Fruit fly (Drosophila melanogaster) whole organism, embryonic: ENCODE results near the gene CG17145.

Experiments used
- Atf6 ChIP-seq: fragments of 200-800 bp; sonication (Bioruptor generic); IDR thresholded peaks from 2 replicates; pipeline ENCODE4 v1.3.6; 2022; ENCODE audit warnings: missing biosample characterization, missing genetic modification characterization
- CG1024 ChIP-seq: fragments of 200-800 bp; sonication (Bioruptor generic); IDR thresholded peaks from 2 replicates; pipeline ENCODE4 v1.3.6; 2022; ENCODE audit warnings: missing biosample characterization, missing genetic modification characterization
- CG10267 ChIP-seq: fragments of 200-800 bp; sonication (Bioruptor generic); optimal IDR thresholded peaks from 2 replicates; lab custom pipeline; 2018; ENCODE audit warnings: missing biosample characterization, mild to moderate bottlenecking, missing genetic modification characterization, moderate library complexity
- CG10366 ChIP-seq: fragments of 200-800 bp; sonication (Bioruptor generic); IDR thresholded peaks from 2 replicates; pipeline ENCODE4 v1.3.6; 2022; ENCODE audit warnings: missing biosample characterization, missing genetic modification characterization
- CG12071 ChIP-seq: fragments of 200-800 bp; sonication (Bioruptor generic); optimal IDR thresholded peaks from 3 replicates; lab custom pipeline; 2018; ENCODE audit warnings: missing biosample characterization, mild to moderate bottlenecking, missing genetic modification characterization
- CG15269 ChIP-seq: fragments of 200-800 bp; sonication (Bioruptor generic); optimal IDR thresholded peaks from 2 replicates; lab custom pipeline; 2018; ENCODE audit warnings: missing biosample characterization, mild to moderate bottlenecking, missing genetic modification characterization, moderate library complexity
- CG17612 ChIP-seq: fragments of 200-800 bp; sonication (Bioruptor generic); IDR thresholded peaks from 2 replicates; pipeline ENCODE4 v1.3.6; 2022; ENCODE audit warnings: missing biosample characterization, missing genetic modification characterization
- CG17802 ChIP-seq: fragments of 200-800 bp; sonication (Bioruptor generic); optimal IDR thresholded peaks from 2 replicates; lab custom pipeline; 2018; ENCODE audit warnings: missing biosample characterization, mild to moderate bottlenecking, missing genetic modification characterization, moderate library complexity
- CG2116 ChIP-seq: fragments of 200-800 bp; sonication (Bioruptor generic); optimal IDR thresholded peaks from 3 replicates; lab custom pipeline; 2018; ENCODE audit warnings: missing biosample characterization, mild to moderate bottlenecking, missing genetic modification characterization
- CG30403 ChIP-seq: fragments of 200-800 bp; sonication (Bioruptor generic); optimal IDR thresholded peaks from 3 replicates; lab custom pipeline; 2016; ENCODE audit warnings: missing biosample characterization, missing genetic modification characterization
- CG32772 ChIP-seq: fragments of 200-800 bp; sonication (Bioruptor generic); IDR thresholded peaks from 2 replicates; pipeline ENCODE4 v1.3.6; 2022; ENCODE audit warnings: missing biosample characterization, missing genetic modification characterization
- CG34224 ChIP-seq: fragments of 200-800 bp; sonication (Bioruptor generic); IDR thresholded peaks from 3 replicates; pipeline ENCODE4 v1.3.6; 2022; ENCODE audit warnings: missing biosample characterization, missing genetic modification characterization; ENCODE audit not compliant: partially characterized antibody
- CG3847 ChIP-seq: fragments of 200-800 bp; sonication (Bioruptor generic); IDR thresholded peaks from 2 replicates; pipeline ENCODE4 v1.3.6; 2022; ENCODE audit warnings: missing biosample characterization, missing genetic modification characterization
- CG4617 ChIP-seq: fragments of 200-800 bp; sonication (Bioruptor generic); optimal IDR thresholded peaks from 3 replicates; lab custom pipeline; 2016; ENCODE audit warnings: missing biosample characterization, missing genetic modification characterization, borderline replicate concordance
- CG4707 ChIP-seq: fragments of 200-800 bp; sonication (Bioruptor generic); optimal IDR thresholded peaks from 2 replicates; lab custom pipeline; 2018; ENCODE audit warnings: missing biosample characterization, mild to moderate bottlenecking, missing genetic modification characterization, moderate library complexity
- CG6272 ChIP-seq: fragments of 200-800 bp; sonication (Bioruptor generic); IDR thresholded peaks from 2 replicates; pipeline ENCODE4 v1.3.6; 2022; ENCODE audit warnings: missing biosample characterization, missing genetic modification characterization
- Camta ChIP-seq: fragments of 200-800 bp; sonication (Bioruptor generic); optimal IDR thresholded peaks from 2 replicates; lab custom pipeline; 2016; ENCODE audit warnings: missing biosample characterization, missing genetic modification characterization
- Dad ChIP-seq: fragments of 200-800 bp; sonication (Bioruptor generic); optimal IDR thresholded peaks from 3 replicates; lab custom pipeline; 2016; ENCODE audit warnings: missing biosample characterization, missing genetic modification characterization
- Dp ChIP-seq: fragments of 200-800 bp; sonication (Bioruptor generic); optimal IDR thresholded peaks from 2 replicates; lab custom pipeline; 2018; ENCODE audit warnings: missing biosample characterization, mild to moderate bottlenecking, missing genetic modification characterization, moderate library complexity
- Dref ChIP-seq: fragments of 200-800 bp; sonication (Bioruptor generic); IDR thresholded peaks from 2 replicates; pipeline ENCODE4 v1.3.6; 2022; ENCODE audit warnings: missing biosample characterization, missing genetic modification characterization
- H2.0 ChIP-seq: fragments of 200-800 bp; sonication (Bioruptor generic); IDR thresholded peaks from 2 replicates; pipeline ENCODE4 v1.3.6; 2022; ENCODE audit warnings: missing biosample characterization, missing genetic modification characterization
- HmgZ ChIP-seq: fragments of 200-800 bp; sonication (Bioruptor generic); optimal IDR thresholded peaks from 2 replicates; lab custom pipeline; 2018; ENCODE audit warnings: missing biosample characterization, mild to moderate bottlenecking, missing genetic modification characterization
- Hr51 ChIP-seq, 2 experiments: fragments of 200-800 bp; sonication (Bioruptor generic); optimal IDR thresholded peaks; 2 replicates in 1 of 2; 3 replicates in 1 of 2; lab custom pipeline; 2016 to 2018; ENCODE audit warnings: missing biosample characterization in 2 of 2, missing genetic modification characterization in 2 of 2, mild to moderate bottlenecking in 1 of 2, moderate library complexity in 1 of 2
- Lpt ChIP-seq: fragments of >200 bp; optimal IDR thresholded peaks from 2 replicates; lab custom pipeline; 2018; ENCODE audit warnings: missing biosample characterization, missing genetic modification characterization
- NK7.1 ChIP-seq: fragments of 200-800 bp; sonication (Bioruptor generic); optimal IDR thresholded peaks from 3 replicates; lab custom pipeline; 2016; ENCODE audit warnings: missing biosample characterization, missing genetic modification characterization
- Nf-YA ChIP-seq: fragments of 200-800 bp; sonication (Bioruptor generic); IDR thresholded peaks from 2 replicates; pipeline ENCODE4 v1.3.6; 2022; ENCODE audit warnings: missing biosample characterization, missing genetic modification characterization
- Oli ChIP-seq: fragments of 200-800 bp; sonication (Bioruptor generic); optimal IDR thresholded peaks from 2 replicates; lab custom pipeline; 2018; ENCODE audit warnings: missing biosample characterization, mild to moderate bottlenecking, missing genetic modification characterization, moderate library complexity
- PHDP ChIP-seq: fragments of 200-800 bp; sonication (Bioruptor generic); optimal IDR thresholded peaks from 3 replicates; lab custom pipeline; 2018; ENCODE audit warnings: missing biosample characterization, mild to moderate bottlenecking, missing genetic modification characterization, moderate library complexity
- Rfx ChIP-seq: fragments of 200-800 bp; sonication (Bioruptor generic); IDR thresholded peaks from 2 replicates; pipeline ENCODE4 v1.3.6; 2022; ENCODE audit warnings: missing biosample characterization, missing genetic modification characterization
- Scr ChIP-seq: fragments of 200-800 bp; sonication (Bioruptor generic); IDR thresholded peaks from 2 replicates; pipeline ENCODE4 v1.3.6; 2022; ENCODE audit warnings: missing biosample characterization, missing genetic modification characterization; ENCODE audit not compliant: partially characterized antibody
- Side ChIP-seq: fragments of 200-800 bp; sonication (Bioruptor generic); optimal IDR thresholded peaks from 2 replicates; lab custom pipeline; 2016; ENCODE audit warnings: missing biosample characterization, missing genetic modification characterization
- Sox102F ChIP-seq: fragments of 200-800 bp; sonication (Bioruptor generic); optimal IDR thresholded peaks from 2 replicates; lab custom pipeline; 2018; ENCODE audit warnings: missing biosample characterization, mild to moderate bottlenecking, missing genetic modification characterization, moderate library complexity
- Xbp1 ChIP-seq: fragments of 200-800 bp; sonication (Bioruptor generic); optimal IDR thresholded peaks from 3 replicates; lab custom pipeline; 2016; ENCODE audit warnings: missing biosample characterization, mild to moderate bottlenecking, missing genetic modification characterization
- ap ChIP-seq: fragments of 200-800 bp; sonication (Bioruptor generic); IDR thresholded peaks from 2 replicates; pipeline ENCODE4 v1.3.6; 2022; ENCODE audit warnings: missing biosample characterization, missing genetic modification characterization
- bbx ChIP-seq: fragments of 200-800 bp; sonication (Bioruptor generic); IDR thresholded peaks from 2 replicates; pipeline ENCODE4 v1.3.6; 2022; ENCODE audit warnings: missing biosample characterization, missing genetic modification characterization; ENCODE audit not compliant: partially characterized antibody
- bsh ChIP-seq, 2 experiments: fragments of 200-800 bp; sonication (Bioruptor generic); optimal IDR thresholded peaks; 2 replicates each; lab custom pipeline; 2017 to 2018; ENCODE audit warnings: mild to moderate bottlenecking in 2 of 2, missing biosample characterization in 2 of 2, missing genetic modification characterization in 2 of 2, moderate library complexity in 1 of 2
- esg ChIP-seq: fragments of 200-800 bp; sonication (Bioruptor generic); conservative IDR thresholded peaks from 2 replicates; pipeline ENCODE4 v1.3.6; 2022; ENCODE audit warnings: missing biosample characterization, missing genetic modification characterization
- ewg ChIP-seq: fragments of 200-800 bp; sonication (Bioruptor generic); optimal IDR thresholded peaks from 3 replicates; lab custom pipeline; 2017; ENCODE audit warnings: mild to moderate bottlenecking, missing biosample characterization, missing genetic modification reagents, missing genetic modification characterization
- fd3F ChIP-seq: fragments of 200-800 bp; sonication (Bioruptor generic); optimal IDR thresholded peaks from 2 replicates; lab custom pipeline; 2018; ENCODE audit warnings: missing biosample characterization, mild to moderate bottlenecking, missing genetic modification characterization, moderate library complexity
- kni ChIP-seq: fragments of 200-800 bp; sonication (Bioruptor generic); optimal IDR thresholded peaks from 3 replicates; lab custom pipeline; 2017; ENCODE audit warnings: mild to moderate bottlenecking, missing biosample characterization, missing genetic modification reagents, missing genetic modification characterization
- org-1 ChIP-seq: fragments of 200-800 bp; sonication (Bioruptor generic); optimal IDR thresholded peaks from 2 replicates; lab custom pipeline; 2017; ENCODE audit warnings: missing biosample characterization, missing genetic modification characterization
- run ChIP-seq: fragments of 200-800 bp; sonication (Bioruptor generic); optimal IDR thresholded peaks from 3 replicates; lab custom pipeline; 2018; ENCODE audit warnings: missing biosample characterization, mild to moderate bottlenecking, missing genetic modification characterization
- scrt ChIP-seq: fragments of 200-800 bp; sonication (Bioruptor generic); optimal IDR thresholded peaks from 2 replicates; lab custom pipeline; 2018; ENCODE audit warnings: missing biosample characterization, mild to moderate bottlenecking, missing genetic modification characterization, moderate library complexity
- sna ChIP-seq: fragments of 200-800 bp; sonication (Bioruptor generic); IDR thresholded peaks from 2 replicates; pipeline ENCODE4 v1.3.6; 2022; ENCODE audit warnings: missing biosample characterization, missing genetic modification characterization; ENCODE audit not compliant: partially characterized antibody
- so ChIP-seq: fragments of 200-800 bp; sonication (Bioruptor generic); IDR thresholded peaks from 3 replicates; pipeline ENCODE4 v1.3.6; 2022; ENCODE audit warnings: missing biosample characterization, missing genetic modification characterization
- tgo ChIP-seq: fragments of 200-800 bp; sonication (Bioruptor generic); IDR thresholded peaks from 3 replicates; pipeline ENCODE4 v1.3.6; 2022; ENCODE audit warnings: missing biosample characterization, missing genetic modification characterization
- tin ChIP-seq: fragments of 200-800 bp; sonication (Bioruptor generic); optimal IDR thresholded peaks from 3 replicates; lab custom pipeline; 2016; ENCODE audit warnings: missing biosample characterization, missing genetic modification characterization
- ttk ChIP-seq: fragments of 200-800 bp; sonication (Bioruptor generic); IDR thresholded peaks from 2 replicates; pipeline ENCODE4 v2.1.2; 2022; ENCODE audit warnings: missing biosample characterization, missing genetic modification characterization
- tup ChIP-seq: fragments of 200-800 bp; sonication (Bioruptor generic); optimal IDR thresholded peaks from 2 replicates; lab custom pipeline; 2016; ENCODE audit warnings: missing biosample characterization, mild to moderate bottlenecking, missing genetic modification characterization, moderate library complexity
- wor ChIP-seq: fragments of 200-800 bp; sonication (Bioruptor generic); IDR thresholded peaks from 2 replicates; pipeline ENCODE4 v1.3.6; 2022; ENCODE audit warnings: missing biosample characterization, missing genetic modification characterization

Gene CG17145

DNA sequence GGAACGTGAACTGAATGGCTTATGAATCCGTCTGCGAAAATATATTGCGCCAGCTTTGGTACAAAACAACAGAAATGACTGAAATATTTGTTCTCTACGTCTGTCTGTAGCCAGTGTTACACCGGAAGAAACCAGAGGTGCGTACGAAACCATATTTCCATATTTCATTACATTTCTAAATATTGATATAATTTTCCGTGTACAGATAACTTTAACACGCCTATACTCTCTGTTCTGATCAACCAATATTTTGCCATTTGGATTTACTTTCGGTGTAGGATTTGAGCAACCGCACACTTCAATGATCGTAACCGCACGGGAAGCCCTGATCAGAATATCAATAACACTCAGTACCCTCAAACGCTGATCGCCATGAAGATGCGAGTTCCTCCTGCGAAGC, 26.9 kb upstream of the CG17145 start (continued):
- no peak for TF ChIP-seq Lpt (GFP tag; lab: Kevin White, UChicago)
- TF ChIP-seq Camta (GFP tag; lab: Kevin White, UChicago) = peak; percentile 21
- TF ChIP-seq bbx (GFP tag; lab: Robert Waterston, UW) = no peak
- peak; percentile 56 for TF ChIP-seq Xbp1 (GFP tag; lab: Kevin White, UChicago)
- TF ChIP-seq Nf-YA (GFP tag; lab: Robert Waterston, UW) = no peak
- TF ChIP-seq H2.0 = 0 out of 2 replicates have a peak, but pooled peaks have one; percentile 10
- TF ChIP-seq NK7.1 (GFP tag; lab: Kevin White, UChicago) = no peak
- TF ChIP-seq CG10267 = peak; percentile 1
- TF ChIP-seq Side = no peak
- no peak for TF ChIP-seq CG4617 (GFP tag; lab: Kevin White, UChicago)
- no peak for TF ChIP-seq tup (GFP tag; lab: Kevin White, UChicago)
- peak; percentile 39 for TF ChIP-seq CG30403
- peak; percentile 59; the same call in 2 of the 3 replicates for TF ChIP-seq tgo (GFP tag; lab: Robert Waterston, UW)
- no peak for TF ChIP-seq Scr (GFP tag; lab: Robert Waterston, UW)
- no peak for TF ChIP-seq scrt (GFP tag; lab: Kevin White, UChicago)
- no peak for TF ChIP-seq CG4707
- TF ChIP-seq CG34224 (GFP tag; lab: Robert Waterston, UW) = no peak
- peak; percentile 2 to 20 for TF ChIP-seq Hr51 (GFP tag; optimal IDR thresholded peaks at IDR 0.05; lab: Kevin White, UChicago)
- peak; percentile 57; the same call in 1 of the 2 replicates for TF ChIP-seq esg (GFP tag; lab: Robert Waterston, UW)
- TF ChIP-seq fd3F (GFP tag; lab: Kevin White, UChicago) = peak; percentile 40
- TF ChIP-seq org-1 = peak; percentile 6
- no peak for TF ChIP-seq kni (GFP tag; lab: Kevin White, UChicago)
- TF ChIP-seq Dref (GFP tag; lab: Robert Waterston, UW) = no peak
- TF ChIP-seq, all 482 proteins: peak for 164

DNA sequence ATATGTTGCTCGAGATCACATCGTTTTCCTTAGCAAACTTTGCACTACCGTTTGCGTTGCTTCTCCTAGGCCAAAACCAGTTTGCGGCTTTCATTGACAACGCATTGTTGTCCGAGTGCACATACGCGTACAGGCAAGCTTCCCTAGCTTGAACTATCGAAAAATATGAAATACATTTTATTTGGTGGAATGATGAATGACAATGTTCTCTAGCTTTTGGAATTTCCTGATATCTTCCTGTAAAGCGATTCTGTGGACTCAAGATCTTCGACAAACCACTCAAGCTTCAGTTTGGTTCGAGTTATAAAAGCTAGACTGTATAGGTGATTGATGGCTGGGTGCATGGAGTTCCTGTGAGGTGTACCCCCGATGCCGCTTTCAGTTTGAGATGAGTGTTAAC, 25.7 kb upstream of the CG17145 start:
- TF ChIP-seq sna (GFP tag; lab: Robert Waterston, UW) = no peak
- peak; percentile 26 for TF ChIP-seq run (tag; lab: Kevin White, UChicago)
- TF ChIP-seq CG17802 (tag; lab: Kevin White, UChicago) = peak; percentile 52
- TF ChIP-seq CG32772 (GFP tag; lab: Robert Waterston, UW) = peak; percentile 67
- TF ChIP-seq ttk (GFP tag; lab: Robert Waterston, UW) = peak; percentile 55; the same call in 1 of the 2 replicates
- TF ChIP-seq CG2116 (GFP tag; lab: Kevin White, UChicago) = peak; percentile 11
- peak; percentile 59; the same call in 1 of the 2 replicates for TF ChIP-seq CG6272 (GFP tag; lab: Robert Waterston, UW)
- TF ChIP-seq CG17612 (GFP tag; lab: Robert Waterston, UW) = peak; percentile 19; the same call in 1 of the 2 replicates
- 0 out of 2 replicates have a peak, but pooled peaks have one; percentile 44 for TF ChIP-seq CG1024
- peak; percentile 54 for TF ChIP-seq CG15269 (tag; lab: Kevin White, UChicago)
- peak; percentile 56; the same call in 1 of the 2 replicates for TF ChIP-seq Rfx
- peak; percentile 71 for TF ChIP-seq CG10366 (GFP tag; lab: Robert Waterston, UW)
- peak; percentile 62 for TF ChIP-seq wor (GFP tag; lab: Robert Waterston, UW)
- TF ChIP-seq Camta (GFP tag; lab: Kevin White, UChicago) = peak; percentile 37
- TF ChIP-seq tin (GFP tag; lab: Kevin White, UChicago) = peak; percentile 39
- TF ChIP-seq Oli = peak; percentile 78
- TF ChIP-seq bsh (GFP tag; optimal IDR thresholded peaks at IDR 0.05; lab: Kevin White, UChicago) = peak; percentile 72 to 81
- peak; percentile 45 for TF ChIP-seq CG12071 (GFP tag; lab: Kevin White, UChicago)
- TF ChIP-seq PHDP (tag; lab: Kevin White, UChicago) = peak; percentile 57
- peak; percentile 39 for TF ChIP-seq Dad (GFP tag; lab: Kevin White, UChicago)
- peak; percentile 79 for TF ChIP-seq Sox102F
- peak; percentile 16; the same call in 1 of the 2 replicates for TF ChIP-seq Atf6
- peak; percentile 35 for TF ChIP-seq ewg (GFP tag; lab: Kevin White, UChicago)
- no peak for TF ChIP-seq Dp (GFP tag; lab: Kevin White, UChicago)
- no peak for TF ChIP-seq HmgZ (tag; lab: Kevin White, UChicago)
- peak; percentile 50; the same call in 1 of the 2 replicates for TF ChIP-seq CG3847 (GFP tag; lab: Robert Waterston, UW)
- peak; percentile 64; the same call in 1 of the 3 replicates for TF ChIP-seq so (GFP tag; lab: Robert Waterston, UW)
- TF ChIP-seq ap (GFP tag; lab: Robert Waterston, UW) = peak; percentile 52
